Worm (Caenorhabditis elegans): ENCODE results near the gene T06D4.1.

The T06D4.1 gene

ce11 chrII:3387503-3387902, 5.9 kb downstream of the T06D4.1 start, which contains the start of gene T06D4.6:
Gene T06D4.6 (minus strand): TSS chrII:3387603.
- TF ChIP-seq B0310.2 (tag; optimal IDR thresholded peaks at IDR 0.05) (no peak), ceh-13 (GFP tag; optimal IDR thresholded peaks at IDR 0.05) (no peak), tbx-11 (GFP tag; IDR thresholded peaks at IDR 0.05) (no peak), ets-7 (tag; optimal IDR thresholded peaks at IDR 0.05) (no peak), hmbx-1 (tag; optimal IDR thresholded peaks at IDR 0.05) (no peak), scrt-1 (GFP tag; IDR thresholded peaks at IDR 0.05) (no peak), pes-1 (GFP tag; IDR thresholded peaks at IDR 0.05) (no peak), aly-1 (tag; optimal IDR thresholded peaks at IDR 0.05) (no peak), tbx-37 (GFP tag; conservative IDR thresholded peaks at IDR 0.05) (no peak), F13C5.2 (tag; optimal IDR thresholded peaks at IDR 0.05) (no peak), sea-1 (GFP tag; conservative IDR thresholded peaks at IDR 0.05) (no peak)

- TF ChIP-seq B0310.2 (tag; optimal IDR thresholded peaks at IDR 0.05): no peak
Measured at ce11 chrII:3395484-3395883, 13.9 kb downstream of the T06D4.1 start, which contains the start of gene nep-20. Gene nep-20 (minus strand): TSS chrII:3395584.

- no peak for TF ChIP-seq hmg-4 (GFP tag; optimal IDR thresholded peaks at IDR 0.05)
- no peak for TF ChIP-seq ama-1 (optimal IDR thresholded peaks at IDR 0.05)
- no peak for TF ChIP-seq ets-7 (tag; optimal IDR thresholded peaks at IDR 0.05)
- no peak for TF ChIP-seq ceh-13 (GFP tag; optimal IDR thresholded peaks at IDR 0.05)
- TF ChIP-seq tbx-11 (GFP tag; IDR thresholded peaks at IDR 0.05): no peak
- TF ChIP-seq tra-4 (tag; optimal IDR thresholded peaks at IDR 0.05): no peak
- TF ChIP-seq tbx-37 (GFP tag; conservative IDR thresholded peaks at IDR 0.05): no peak
- no peak for TF ChIP-seq sea-1 (GFP tag; conservative IDR thresholded peaks at IDR 0.05)
- TF ChIP-seq F13C5.2 (tag; optimal IDR thresholded peaks at IDR 0.05): no peak
Measured at ce11 chrII:3399212-3399611, 17.6 kb downstream of the T06D4.1 start, which contains the start of gene nep-9. Gene nep-9 (minus strand): TSS chrII:3399312.

- TF ChIP-seq B0310.2 (tag; optimal IDR thresholded peaks at IDR 0.05): no peak
- TF ChIP-seq tra-4 (tag; optimal IDR thresholded peaks at IDR 0.05): no peak
- TF ChIP-seq ceh-36 (tag; optimal IDR thresholded peaks at IDR 0.05): no peak
- no peak for TF ChIP-seq ceh-13 (GFP tag; optimal IDR thresholded peaks at IDR 0.05)
- TF ChIP-seq F13C5.2 (tag; optimal IDR thresholded peaks at IDR 0.05): no peak
- TF ChIP-seq hnd-1 (tag; optimal IDR thresholded peaks at IDR 0.05): no peak
- TF ChIP-seq hmbx-1 (tag; optimal IDR thresholded peaks at IDR 0.05): no peak
- TF ChIP-seq flt-1 (GFP tag; IDR thresholded peaks at IDR 0.05): no peak
- TF ChIP-seq tbx-11 (GFP tag; IDR thresholded peaks at IDR 0.05): no peak
Measured at ce11 chrII:3402854-3403253, 21.2 kb downstream of the T06D4.1 start, which contains the start of gene nep-10. Gene nep-10 (minus strand): TSS chrII:3402954.

ce11 chrII:3403535-3403934, 21.9 kb downstream of the T06D4.1 start, which contains the start of gene nep-8:
Gene nep-8 (plus strand): TSS chrII:3403835.
- TF ChIP-seq ceh-36 (tag; optimal IDR thresholded peaks at IDR 0.05) (no peak), pes-1 (GFP tag; IDR thresholded peaks at IDR 0.05) (no peak), hmbx-1 (tag; optimal IDR thresholded peaks at IDR 0.05) (no peak), ama-1 (optimal IDR thresholded peaks at IDR 0.05) (no peak), hnd-1 (tag; optimal IDR thresholded peaks at IDR 0.05) (no peak), F13C5.2 (tag; optimal IDR thresholded peaks at IDR 0.05) (no peak), tbx-37 (GFP tag; conservative IDR thresholded peaks at IDR 0.05) (no peak), aly-1 (tag; optimal IDR thresholded peaks at IDR 0.05) (no peak), ceh-13 (GFP tag; optimal IDR thresholded peaks at IDR 0.05) (no peak), hmg-4 (GFP tag; optimal IDR thresholded peaks at IDR 0.05) (no peak)

- TF ChIP-seq flt-1 (GFP tag; IDR thresholded peaks at IDR 0.05) (no peak), hmbx-1 (tag; optimal IDR thresholded peaks at IDR 0.05) (no peak), ets-7 (tag; optimal IDR thresholded peaks at IDR 0.05) (no peak), scrt-1 (GFP tag; IDR thresholded peaks at IDR 0.05) (no peak), tbx-37 (GFP tag; conservative IDR thresholded peaks at IDR 0.05) (no peak), sea-1 (GFP tag; conservative IDR thresholded peaks at IDR 0.05) (no peak), ceh-36 (tag; optimal IDR thresholded peaks at IDR 0.05) (no peak), F13C5.2 (tag; optimal IDR thresholded peaks at IDR 0.05) (no peak), pes-1 (GFP tag; IDR thresholded peaks at IDR 0.05) (no peak), hmg-4 (GFP tag; optimal IDR thresholded peaks at IDR 0.05) (no peak), aly-1 (tag; optimal IDR thresholded peaks at IDR 0.05) (no peak), ceh-13 (GFP tag; optimal IDR thresholded peaks at IDR 0.05) (no peak), B0310.2 (tag; optimal IDR thresholded peaks at IDR 0.05) (no peak), tra-4 (tag; optimal IDR thresholded peaks at IDR 0.05) (no peak), hnd-1 (tag; optimal IDR thresholded peaks at IDR 0.05) (no peak), tbx-11 (GFP tag; IDR thresholded peaks at IDR 0.05) (no peak)
Measured at ce11 chrII:3414383-3414910, 32.8 kb downstream of the T06D4.1 start, which contains the start of the genes F18A12.7 and F18A12.2. Gene F18A12.7 (minus strand): TSS chrII:3414483. Gene F18A12.2 (plus strand): TSS chrII:3414860.

ce11 chrII:3416528-3416927, 34.9 kb downstream of the T06D4.1 start, which contains the start of gene nep-6:
Gene nep-6 (plus strand): TSS chrII:3416828.
- no peak for TF ChIP-seq pes-1 (GFP tag; IDR thresholded peaks at IDR 0.05)
- TF ChIP-seq hmbx-1 (tag; optimal IDR thresholded peaks at IDR 0.05): no peak
- TF ChIP-seq sea-1 (GFP tag; conservative IDR thresholded peaks at IDR 0.05): no peak
- no peak for TF ChIP-seq flt-1 (GFP tag; IDR thresholded peaks at IDR 0.05)
- no peak for TF ChIP-seq hnd-1 (tag; optimal IDR thresholded peaks at IDR 0.05)
- TF ChIP-seq F13C5.2 (tag; optimal IDR thresholded peaks at IDR 0.05): no peak
- no peak for TF ChIP-seq ama-1 (optimal IDR thresholded peaks at IDR 0.05)
- TF ChIP-seq tbx-37 (GFP tag; conservative IDR thresholded peaks at IDR 0.05): no peak
- no peak for TF ChIP-seq aly-1 (tag; optimal IDR thresholded peaks at IDR 0.05)
- TF ChIP-seq B0310.2 (tag; optimal IDR thresholded peaks at IDR 0.05): no peak
- no peak for TF ChIP-seq ets-7 (tag; optimal IDR thresholded peaks at IDR 0.05)
- no peak for TF ChIP-seq tra-4 (tag; optimal IDR thresholded peaks at IDR 0.05)
- TF ChIP-seq tbx-11 (GFP tag; IDR thresholded peaks at IDR 0.05): no peak
- TF ChIP-seq ceh-13 (GFP tag; optimal IDR thresholded peaks at IDR 0.05): no peak

ce11 chrII:3422938-3423337, 41.3 kb downstream of the T06D4.1 start:
- TF ChIP-seq ceh-13 (GFP tag; optimal IDR thresholded peaks at IDR 0.05): no peak
- TF ChIP-seq ets-7 (tag; optimal IDR thresholded peaks at IDR 0.05): no peak
- TF ChIP-seq hnd-1 (tag; optimal IDR thresholded peaks at IDR 0.05): no peak
- no peak for TF ChIP-seq B0310.2 (tag; optimal IDR thresholded peaks at IDR 0.05)
- TF ChIP-seq tbx-37 (GFP tag; conservative IDR thresholded peaks at IDR 0.05): no peak
- TF ChIP-seq sea-1 (GFP tag; conservative IDR thresholded peaks at IDR 0.05): no peak
- TF ChIP-seq hmbx-1 (tag; optimal IDR thresholded peaks at IDR 0.05): no peak
- TF ChIP-seq scrt-1 (GFP tag; IDR thresholded peaks at IDR 0.05): no peak
- no peak for TF ChIP-seq tra-4 (tag; optimal IDR thresholded peaks at IDR 0.05)
- no peak for TF ChIP-seq F13C5.2 (tag; optimal IDR thresholded peaks at IDR 0.05)
- no peak for TF ChIP-seq hmg-4 (GFP tag; optimal IDR thresholded peaks at IDR 0.05)
- no peak for TF ChIP-seq flt-1 (GFP tag; IDR thresholded peaks at IDR 0.05)
- TF ChIP-seq tbx-11 (GFP tag; IDR thresholded peaks at IDR 0.05): no peak
- no peak for TF ChIP-seq pes-1 (GFP tag; IDR thresholded peaks at IDR 0.05)
- TF ChIP-seq ceh-36 (tag; optimal IDR thresholded peaks at IDR 0.05): no peak
- TF ChIP-seq ama-1 (optimal IDR thresholded peaks at IDR 0.05): no peak
- no peak for TF ChIP-seq aly-1 (tag; optimal IDR thresholded peaks at IDR 0.05)

Data from whole organism, early embryonic.